Worm (Caenorhabditis elegans) whole organism, late embryonic: Measurements from ENCODE around the gene adh-5.

ENCODE experiments used
- dmd-4 ChIP-seq: sonication (generic microtip); optimal IDR thresholded peaks from 2 replicates; lab custom pipeline; 2016; ENCODE audit warnings: borderline replicate concordance, missing genetic modification characterization, missing compliant biosample characterization
- lin-11 ChIP-seq: fragments of 200-800 bp; sonication (Bioruptor generic); optimal IDR thresholded peaks from 2 replicates; lab custom pipeline; 2018; ENCODE audit warnings: mild to moderate bottlenecking, missing genetic modification characterization, missing compliant biosample characterization
- nhr-11 ChIP-seq: fragments of 150-350 bp; optimal IDR thresholded peaks from 2 replicates; lab custom pipeline; 2014; ENCODE audit warnings: missing biosample characterization, missing genetic modification characterization
- pha-4 ChIP-seq: fragments of 150-350 bp; optimal IDR thresholded peaks from 2 replicates; lab custom pipeline; 2018; ENCODE audit warnings: missing biosample characterization, missing genetic modification reagents, missing genetic modification characterization
- pros-1 ChIP-seq: fragments of 150-350 bp; optimal IDR thresholded peaks from 2 replicates; lab custom pipeline; 2014; ENCODE audit warnings: missing biosample characterization, missing genetic modification reagents, missing genetic modification characterization
- rnt-1 ChIP-seq: sonication (generic microtip); optimal IDR thresholded peaks from 2 replicates; lab custom pipeline; 2016; ENCODE audit warnings: missing genetic modification characterization, missing compliant biosample characterization

- TF ChIP-seq dmd-4 (tag; lab: Kevin White, UChicago), result no peak
- TF ChIP-seq nhr-11 (tag; lab: Kevin White, UChicago), result no peak
- no peak for TF ChIP-seq rnt-1 (tag; lab: Kevin White, UChicago)
- TF ChIP-seq pha-4 (tag; lab: Kevin White, UChicago), result no peak
- TF ChIP-seq lin-11 (tag; lab: Kevin White, UChicago), result no peak
- no peak for TF ChIP-seq pros-1 (tag; lab: Kevin White, UChicago)
These were observed 18.0 kb upstream of the adh-5 start, which contains the start of the genes srlf-23 and srlf-20 for ce11 chrV:893437-894018.
